Fruit fly (Drosophila melanogaster): ENCODE results near the gene Bka.

Gene Bka

dm6 chr2L:9908468-9908967, 13.4 kb downstream of the Bka start, which contains the start of gene CG13124:
CG13124 (minus strand) TSS chr2L:9908633.
- TF ChIP-seq h (GFP tag; optimal IDR thresholded peaks at IDR 0.05) (peak; percentile 27), dl (GFP tag; optimal IDR thresholded peaks at IDR 0.05; ENCODE audit: insufficient read depth in 1 of 2, partially characterized antibody in 2 of 2) (peak; percentile 41 to 59), jim (GFP tag; optimal IDR thresholded peaks at IDR 0.05) (no peak), Hnf4 (GFP tag; optimal IDR thresholded peaks at IDR 0.05) (no peak), foxo (GFP tag; optimal IDR thresholded peaks at IDR 0.05) (peak in 1 of 2 experiments; percentile 6), Dif (GFP tag; optimal IDR thresholded peaks at IDR 0.05; ENCODE audit: partially characterized antibody) (peak; percentile 82)

dm6 chr2L:9911783-9912182, 16.7 kb downstream of the Bka start:
- TF ChIP-seq sv (GFP tag; optimal IDR thresholded peaks at IDR 0.05) = no peak
- TF ChIP-seq Sp1 (GFP tag; optimal IDR thresholded peaks at IDR 0.05) = peak; percentile 9
- TF ChIP-seq lola (GFP tag; optimal IDR thresholded peaks at IDR 0.05) = no peak
- no peak for TF ChIP-seq Hr78 (GFP tag; optimal IDR thresholded peaks at IDR 0.05)
- TF ChIP-seq usp (GFP tag; optimal IDR thresholded peaks at IDR 0.05) = no peak
- peak; percentile 7 for TF ChIP-seq ey (GFP tag; optimal IDR thresholded peaks at IDR 0.05)
- TF ChIP-seq pan (optimal IDR thresholded peaks at IDR 0.05) = no peak
- TF ChIP-seq Abd-B (GFP tag; optimal IDR thresholded peaks at IDR 0.05) = no peak
- no peak for TF ChIP-seq sage (GFP tag; optimal IDR thresholded peaks at IDR 0.05)
- peak; percentile 20 for TF ChIP-seq fru (GFP tag; optimal IDR thresholded peaks at IDR 0.05)
- peak; percentile 31 for TF ChIP-seq h (GFP tag; optimal IDR thresholded peaks at IDR 0.05)
- no peak for TF ChIP-seq Dfd (GFP tag; optimal IDR thresholded peaks at IDR 0.05)
- no peak for TF ChIP-seq CG32264 (GFP tag; optimal IDR thresholded peaks at IDR 0.05)
- TF ChIP-seq Mio (GFP tag; optimal IDR thresholded peaks at IDR 0.05) = no peak
- TF ChIP-seq rgr (GFP tag; optimal IDR thresholded peaks at IDR 0.05) = no peak
- peak; percentile 26 for TF ChIP-seq HLH106 (tag; optimal IDR thresholded peaks at IDR 0.05)
- no peak for TF ChIP-seq Hr83 (GFP tag; optimal IDR thresholded peaks at IDR 0.05; ENCODE audit: poor library complexity, severe bottlenecking)
- no peak for TF ChIP-seq Dif (GFP tag; optimal IDR thresholded peaks at IDR 0.05; ENCODE audit: partially characterized antibody)
- TF ChIP-seq foxo (GFP tag; optimal IDR thresholded peaks at IDR 0.05) = peak in 1 of 2 experiments; percentile 28
- no peak for TF ChIP-seq tai (GFP tag; optimal IDR thresholded peaks at IDR 0.05)
- no peak for TF ChIP-seq Vsx2 (GFP tag; optimal IDR thresholded peaks at IDR 0.05; ENCODE audit: partially characterized antibody)
- no peak for TF ChIP-seq Rel (GFP tag; optimal IDR thresholded peaks at IDR 0.05)
- peak; percentile 87 for TF ChIP-seq Rel (tag; optimal IDR thresholded peaks at IDR 0.05)
- peak; percentile 2 for TF ChIP-seq Hnf4 (GFP tag; optimal IDR thresholded peaks at IDR 0.05)
- no peak for TF ChIP-seq GATAd (GFP tag; optimal IDR thresholded peaks at IDR 0.05)

DNA sequence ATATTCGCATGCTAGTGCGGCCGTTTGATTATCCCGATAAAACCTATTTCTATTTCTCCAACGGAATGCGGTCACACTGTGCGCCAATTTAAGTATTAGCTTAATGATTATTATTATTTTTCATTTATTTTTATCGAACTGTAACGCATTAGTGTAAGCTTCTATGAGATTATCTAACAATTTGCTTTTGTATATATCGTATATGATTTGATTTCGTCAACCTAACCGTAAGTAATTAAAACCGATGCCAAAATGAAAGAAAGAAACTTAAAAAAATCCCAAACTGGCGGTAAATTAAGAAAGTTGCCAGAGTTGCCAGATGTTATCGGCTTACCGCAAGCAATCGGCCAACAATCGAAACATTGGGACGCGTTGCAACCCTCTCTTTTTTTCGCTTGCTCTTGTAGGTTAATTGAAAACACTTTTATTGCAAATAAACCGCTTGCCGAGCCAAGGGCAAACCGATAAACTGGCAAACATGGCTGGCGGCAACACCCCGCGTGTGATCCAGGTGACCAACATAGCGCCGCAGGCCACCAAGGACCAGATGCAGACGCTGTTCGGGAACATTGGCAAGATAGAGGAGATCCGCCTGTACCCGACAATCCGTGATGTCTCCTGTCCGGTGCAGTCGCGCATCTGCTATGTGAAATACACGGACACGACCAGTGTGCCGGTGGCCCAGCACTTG, 17.6 kb downstream of the Bka start, which contains the start of the genes Etl1 and Srp54:
Gene Etl1 (minus strand): TSS at position 39 of the 691 bp plus-strand sequence.
Gene Srp54 (plus strand): TSS at position 342 of the 691 bp plus-strand sequence.
- peak; percentile 30 for TF ChIP-seq Jra (GFP tag; optimal IDR thresholded peaks at IDR 0.05)
- TF ChIP-seq woc (GFP tag; optimal IDR thresholded peaks at IDR 0.05) = no peak
- TF ChIP-seq dsf (GFP tag; optimal IDR thresholded peaks at IDR 0.05; ENCODE audit: borderline replicate concordance) = no peak
- peak; percentile 31 for TF ChIP-seq Hnf4 (GFP tag; optimal IDR thresholded peaks at IDR 0.05)
- peak; percentile 2 for TF ChIP-seq Hr83 (GFP tag; optimal IDR thresholded peaks at IDR 0.05; ENCODE audit: poor library complexity, severe bottlenecking)
- no peak for TF ChIP-seq CG9705 (GFP tag; optimal IDR thresholded peaks at IDR 0.05)
- TF ChIP-seq Rel (GFP tag; optimal IDR thresholded peaks at IDR 0.05) = no peak
- peak; percentile 1 for TF ChIP-seq Rel (tag; optimal IDR thresholded peaks at IDR 0.05)
- TF ChIP-seq Abd-B (GFP tag; optimal IDR thresholded peaks at IDR 0.05) = no peak
- TF ChIP-seq Myc (optimal IDR thresholded peaks at IDR 0.05) = peak; percentile 2
- peak; percentile 13 for TF ChIP-seq h (GFP tag; optimal IDR thresholded peaks at IDR 0.05)
- TF ChIP-seq foxo (GFP tag; optimal IDR thresholded peaks at IDR 0.05) = peak in 1 of 2 experiments; percentile 25
